Worm (Caenorhabditis elegans): ENCODE data around the gene flp-5.

- TF ChIP-seq unc-86 (tag; optimal IDR thresholded peaks at IDR 0.05) (no peak), gmeb-2 (tag; optimal IDR thresholded peaks at IDR 0.05) (no peak), lin-11 (tag; optimal IDR thresholded peaks at IDR 0.05) (no peak)
These were observed 39.1 kb downstream of the flp-5 start for ce11 chrX:8567166-8567565.
